Worm (Caenorhabditis elegans) whole organism, L3 larva: Measurements from ENCODE around the gene msp-81.

ENCODE experiments used
- ceh-28 ChIP-seq: fragments of 150-350 bp; optimal IDR thresholded peaks from 2 replicates; lab custom pipeline; 2014; ENCODE audit warnings: missing biosample characterization, missing genetic modification reagents, missing genetic modification characterization
- elt-1 ChIP-seq: fragments of 150-350 bp; optimal IDR thresholded peaks from 2 replicates; lab custom pipeline; 2014; ENCODE audit warnings: missing biosample characterization, missing genetic modification characterization
- elt-3 ChIP-seq, 3 experiments: fragments of 150-350 bp in 1 of 3; sonication (generic microtip) in 2 of 3; optimal IDR thresholded peaks; 2 replicates in 2 of 3; 4 replicates in 1 of 3; lab custom pipeline; 2014 to 2017; ENCODE audit warnings: missing biosample characterization in 3 of 3, missing genetic modification characterization in 3 of 3
- fkh-2 ChIP-seq: fragments of 150-350 bp; optimal IDR thresholded peaks from 2 replicates; lab custom pipeline; 2014; ENCODE audit warnings: missing biosample characterization, missing genetic modification reagents, missing genetic modification characterization
- lsy-12 ChIP-seq: sonication (generic microtip); optimal IDR thresholded peaks from 2 replicates; lab custom pipeline; 2016; ENCODE audit warnings: mild to moderate bottlenecking, missing genetic modification characterization, missing compliant biosample characterization

DNA sequence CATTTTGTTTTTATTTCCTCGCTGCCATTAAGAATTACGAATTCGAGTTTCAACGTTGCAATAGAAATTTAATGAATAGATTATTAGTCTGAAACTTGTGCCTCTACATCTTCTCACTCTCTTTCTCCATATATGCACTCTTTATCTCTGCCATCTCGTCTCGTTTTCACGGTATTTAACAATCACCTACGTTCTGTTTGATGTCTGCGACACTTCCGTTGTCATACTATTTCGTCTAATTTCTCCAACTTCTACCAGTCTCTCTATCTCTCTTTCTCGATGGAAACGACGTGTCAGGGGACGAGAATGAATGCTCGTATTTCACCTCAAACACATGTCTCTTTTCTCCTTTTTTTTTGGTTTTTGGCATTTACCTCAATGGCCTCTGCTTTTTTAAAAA, 37.6 kb upstream of the msp-81 start:
- TF ChIP-seq elt-3 (tag; optimal IDR thresholded peaks at IDR 0.05; lab: Kevin White, UChicago), result no peak
- no peak for TF ChIP-seq ceh-28 (tag; lab: Kevin White, UChicago)
- no peak for TF ChIP-seq lsy-12 (tag; lab: Kevin White, UChicago)
- no peak for TF ChIP-seq fkh-2 (tag; lab: Kevin White, UChicago)
- peak; percentile 48 for TF ChIP-seq elt-1 (tag; lab: Kevin White, UChicago)
